Worm (Caenorhabditis elegans) whole organism, L4/young adult: ENCODE measurements around the gene nhr-225.
A peak's percentile ranks its signal among the peaks of the same experiment; 100 is the strongest.

Experiments used
- W03F9.2 ChIP-seq: fragments of 150-350 bp; optimal IDR thresholded peaks from 2 replicates; lab custom pipeline; 2014; ENCODE audit warnings: missing biosample characterization, missing genetic modification characterization
- dao-5 ChIP-seq: sonication (generic microtip); optimal IDR thresholded peaks from 2 replicates; lab custom pipeline; 2016; ENCODE audit warnings: missing genotype, missing genetic modification characterization, moderate library complexity, missing compliant biosample characterization
- him-1 ChIP-seq: sonication (generic microtip); optimal IDR thresholded peaks from 2 replicates; lab custom pipeline; 2016; ENCODE audit warnings: missing genotype, missing genetic modification reagents, missing genetic modification characterization, missing compliant biosample characterization

nhr-225 gene

DNA sequence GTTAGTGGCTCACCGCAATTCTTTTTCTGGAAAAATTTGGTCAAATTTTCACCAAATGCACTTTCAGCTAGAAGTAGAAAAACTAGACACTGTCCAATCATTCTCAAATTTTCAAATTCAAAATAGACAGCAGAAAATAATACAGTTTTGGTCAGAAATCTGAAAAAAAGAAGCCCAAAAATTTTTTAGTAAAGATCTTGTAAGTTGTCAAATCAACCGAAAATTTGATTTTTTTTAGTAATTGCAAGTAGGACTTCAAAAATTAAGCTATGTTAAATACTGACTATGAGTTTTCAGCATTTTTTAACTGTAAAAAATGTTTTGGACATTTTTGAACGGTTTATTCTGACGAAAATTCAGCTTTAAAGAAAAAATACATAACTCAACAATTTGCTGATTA lies 10.6 kb upstream of the nhr-225 start, which contains the start of gene Y19D10B.8:
TSS of gene Y19D10B.8 (minus strand) at position 101 of the 400 bp plus-strand sequence.
- TF ChIP-seq him-1 (no peak), W03F9.2 (tag; lab: Kevin White, UChicago) (no peak), dao-5 (tag; lab: Kevin White, UChicago) (no peak)

DNA sequence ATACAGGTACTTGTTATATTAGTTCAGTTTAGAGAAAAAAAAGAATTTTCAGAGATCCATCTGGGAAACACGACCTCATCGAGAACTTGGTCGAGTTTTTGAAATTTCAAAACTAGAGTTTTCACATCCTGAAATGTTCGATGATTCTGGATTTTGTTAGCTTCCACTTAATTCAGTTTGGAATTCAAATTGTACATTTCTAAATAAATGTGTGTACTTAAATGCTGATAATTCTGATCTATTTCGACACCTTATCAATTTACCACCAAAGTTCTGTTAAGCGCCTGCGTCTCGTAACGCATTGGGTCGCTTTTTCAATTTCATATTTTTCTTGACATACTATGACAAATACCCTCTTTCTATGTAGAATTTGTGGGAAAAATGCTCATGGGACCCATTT lies 4.3 kb upstream of the nhr-225 start, which contains the start of gene nhr-226:
TSS of gene nhr-226 (plus strand) at position 301 of the 400 bp plus-strand sequence.
- TF ChIP-seq him-1 (no peak), W03F9.2 (tag; lab: Kevin White, UChicago) (no peak)

ce11 chrV:2292240-2292639 lies 2.0 kb upstream of the nhr-225 start, which contains the start of gene nhr-115:
TSS of gene nhr-115 (plus strand) at chrV:2292540.
- TF ChIP-seq W03F9.2 (tag; lab: Kevin White, UChicago) (no peak), dao-5 (tag; lab: Kevin White, UChicago) (no peak), him-1 (no peak)

DNA sequence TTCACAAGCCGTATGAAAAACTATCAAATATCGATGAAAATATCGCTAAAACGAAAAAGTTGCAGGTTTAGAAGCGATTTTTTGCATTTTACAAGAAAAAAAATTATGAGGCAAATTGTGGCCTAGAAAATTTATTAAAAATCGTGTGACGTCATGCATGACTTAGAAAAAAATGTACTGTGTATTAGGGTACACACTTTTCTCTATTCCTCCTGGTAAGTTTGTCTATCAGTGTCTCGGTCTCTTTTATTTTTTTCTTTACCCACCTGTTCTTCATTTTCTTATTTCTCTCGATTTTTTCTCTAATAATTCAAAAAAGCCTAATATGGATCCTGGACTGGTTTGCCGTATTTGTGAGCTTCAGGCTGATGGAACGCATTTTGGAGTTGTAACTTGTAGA lies 5.2 kb downstream of the nhr-225 start, which contains the start of gene nhr-227:
TSS of gene nhr-227 (plus strand) at position 326 of the 400 bp plus-strand sequence.
- TF ChIP-seq W03F9.2 (tag; lab: Kevin White, UChicago) (no peak), him-1 (no peak), dao-5 (tag; lab: Kevin White, UChicago) (no peak)

DNA sequence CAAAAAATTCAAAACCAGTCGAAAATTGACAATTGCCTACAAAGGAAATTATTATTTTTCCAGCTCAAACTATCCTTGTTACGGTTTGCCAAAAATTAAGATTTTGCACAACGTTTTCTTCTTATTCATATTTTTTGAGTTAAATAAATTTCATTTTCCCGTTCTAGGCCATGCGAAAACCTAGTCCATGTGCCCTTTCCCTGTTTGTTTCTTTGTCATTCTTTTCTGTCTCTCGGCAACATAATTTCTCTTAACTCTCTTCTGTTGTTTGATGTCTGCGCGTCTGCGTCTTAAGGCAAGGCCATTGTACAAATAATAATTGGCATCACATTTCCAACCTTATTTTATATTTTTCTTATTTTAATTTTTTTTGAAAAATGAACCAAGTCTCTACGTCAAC lies 8.8 kb downstream of the nhr-225 start, which contains the start of gene nhr-228:
TSS of gene nhr-228 (plus strand) at position 261 of the 400 bp plus-strand sequence.
- no peak for TF ChIP-seq him-1
- peak; percentile 17 for TF ChIP-seq W03F9.2 (tag; lab: Kevin White, UChicago)

DNA sequence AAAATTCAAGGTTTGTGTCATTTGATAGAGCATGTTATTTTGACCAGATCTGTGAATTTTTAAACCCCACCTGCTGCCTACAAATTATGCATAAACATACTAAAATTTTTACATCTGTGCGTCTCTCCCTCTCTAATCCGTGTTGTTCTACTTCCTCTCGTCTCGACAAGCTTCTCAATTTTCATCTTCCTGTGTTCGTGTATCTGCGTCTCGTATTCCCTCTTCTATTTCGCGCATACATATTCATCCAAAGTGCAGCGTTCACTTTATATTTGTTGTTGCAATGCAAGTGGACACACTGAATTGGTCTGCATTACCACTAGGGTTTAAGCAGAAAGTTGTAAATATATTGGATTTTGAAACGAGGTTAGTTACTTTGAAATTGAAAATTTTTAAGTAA lies 11.7 kb downstream of the nhr-225 start, which contains the start of gene fbxa-137:
TSS of gene fbxa-137 (plus strand) at position 274 of the 400 bp plus-strand sequence.
- TF ChIP-seq W03F9.2 (tag; lab: Kevin White, UChicago) (no peak), him-1 (no peak), dao-5 (tag; lab: Kevin White, UChicago) (no peak)

ce11 chrV:2278052-2278451 lies 12.2 kb downstream of the nhr-225 start, which contains the start of gene nhr-59:
TSS of gene nhr-59 (minus strand) at chrV:2278265.
- no peak for TF ChIP-seq dao-5 (tag; lab: Kevin White, UChicago)
- no peak for TF ChIP-seq W03F9.2 (tag; lab: Kevin White, UChicago)
- no peak for TF ChIP-seq him-1

DNA sequence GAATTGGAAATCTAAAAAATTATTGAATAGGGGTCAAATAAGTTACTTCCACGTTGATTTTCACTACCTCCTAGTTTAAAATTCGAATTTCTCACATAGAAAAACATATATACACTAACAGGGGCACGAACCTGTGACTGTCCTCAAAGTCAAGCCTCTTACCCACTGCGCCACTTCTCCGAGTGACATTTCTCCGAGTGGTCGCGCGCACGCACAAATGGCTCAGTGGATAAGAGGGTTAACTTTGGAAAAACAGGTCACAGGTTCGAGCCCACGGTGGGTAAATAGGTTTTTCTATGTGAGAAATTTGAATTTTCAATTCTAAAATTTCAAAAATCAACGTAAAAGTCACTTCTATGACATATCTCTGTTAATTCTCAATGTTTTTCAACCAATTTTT lies 13.0 kb downstream of the nhr-225 start:
- TF ChIP-seq him-1: no peak
- TF ChIP-seq dao-5 (tag; lab: Kevin White, UChicago): no peak
- no peak for TF ChIP-seq W03F9.2 (tag; lab: Kevin White, UChicago)

DNA sequence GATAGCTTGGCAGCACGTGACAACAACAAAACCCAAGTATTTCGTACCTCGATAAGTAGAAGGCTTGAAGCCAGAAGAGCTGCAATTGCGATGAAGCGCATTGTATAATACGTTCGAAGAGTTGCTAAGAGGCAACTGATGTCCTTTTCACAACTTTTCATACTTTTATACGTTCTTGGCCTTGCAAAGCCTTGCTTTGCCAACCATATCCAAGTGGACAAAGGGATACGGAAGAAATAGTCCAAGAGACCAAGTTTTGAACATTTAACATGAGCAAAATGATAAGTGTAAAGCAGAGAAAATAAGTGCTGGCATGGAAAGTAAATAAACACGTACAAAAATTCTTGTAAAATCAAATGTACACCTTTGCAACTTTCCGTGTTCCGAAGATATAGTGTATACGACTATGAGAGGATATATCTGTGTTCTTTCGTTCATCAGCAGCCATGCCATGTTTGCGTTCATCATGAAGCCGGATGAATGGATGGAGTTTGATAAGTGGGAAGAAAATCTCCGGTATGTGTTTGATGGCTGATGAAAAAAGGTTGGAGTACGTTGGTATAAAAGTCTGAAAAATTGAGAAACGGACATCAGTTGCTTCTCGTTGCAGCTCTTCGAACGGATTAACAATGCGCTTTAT lies 15.9 kb downstream of the nhr-225 start, which contains the start of the genes Y5H2A.4 and abu-4:
TSS of gene Y5H2A.4 (minus strand) at position 101 of the 640 bp plus-strand sequence.
TSS of gene abu-4 (plus strand) at position 590 of the 640 bp plus-strand sequence.
- TF ChIP-seq dao-5 (tag; lab: Kevin White, UChicago) (no peak), W03F9.2 (tag; lab: Kevin White, UChicago) (no peak), him-1 (no peak)

DNA sequence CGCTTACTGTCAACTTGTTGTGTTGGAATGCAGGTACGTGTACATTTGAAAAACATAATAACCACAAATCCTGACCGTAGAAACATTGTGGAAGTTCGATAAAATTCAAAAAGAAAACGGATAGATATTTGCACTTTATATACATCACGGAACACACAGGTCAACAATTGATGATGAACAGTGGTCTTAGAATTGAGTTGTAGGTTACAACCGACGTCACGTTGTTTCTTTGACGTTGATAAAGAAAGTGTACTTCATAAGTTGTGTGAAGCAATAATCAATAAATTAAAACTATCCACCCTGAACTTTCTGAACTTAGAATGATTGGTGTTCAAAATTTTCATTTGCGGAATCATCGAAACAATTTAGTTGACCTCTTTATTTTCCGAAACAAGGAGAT lies 18.5 kb downstream of the nhr-225 start, which contains the start of gene Y5H2A.1:
TSS of gene Y5H2A.1 (minus strand) at position 101 of the 400 bp plus-strand sequence.
- TF ChIP-seq him-1 (no peak), dao-5 (tag; lab: Kevin White, UChicago) (no peak)

ce11 chrV:2266958-2267357 lies 23.3 kb downstream of the nhr-225 start, which contains the start of gene nhr-275:
TSS of gene nhr-275 (minus strand) at chrV:2267058.
- no peak for TF ChIP-seq dao-5 (tag; lab: Kevin White, UChicago)
- no peak for TF ChIP-seq him-1
- no peak for TF ChIP-seq W03F9.2 (tag; lab: Kevin White, UChicago)

ce11 chrV:2264925-2265324 lies 25.3 kb downstream of the nhr-225 start:
- TF ChIP-seq him-1 (no peak), W03F9.2 (tag; lab: Kevin White, UChicago) (no peak), dao-5 (tag; lab: Kevin White, UChicago) (no peak)

DNA sequence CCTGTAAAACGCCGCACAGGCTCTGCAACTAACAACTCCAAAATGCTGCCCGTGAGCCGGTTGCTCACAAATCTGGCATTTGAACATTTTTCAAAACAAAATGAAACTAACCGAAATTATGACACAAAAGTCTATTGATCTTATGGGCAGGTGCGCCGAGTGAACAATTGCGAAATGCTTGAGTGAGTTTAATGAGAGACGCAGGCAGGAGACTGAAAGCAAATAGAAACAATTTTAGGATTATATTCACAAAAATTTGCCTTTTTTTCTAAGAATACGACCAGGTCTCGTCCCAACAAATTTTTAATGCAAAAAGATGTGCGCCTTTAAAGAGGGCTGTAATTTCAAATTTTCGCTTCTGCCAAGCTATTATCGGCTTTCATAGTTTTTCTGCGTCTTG lies 25.8 kb downstream of the nhr-225 start, which contains the start of gene nhr-183:
TSS of gene nhr-183 (minus strand) at position 180 of the 400 bp plus-strand sequence.
- TF ChIP-seq him-1 (no peak), W03F9.2 (tag; lab: Kevin White, UChicago) (no peak), dao-5 (tag; lab: Kevin White, UChicago) (no peak)

DNA sequence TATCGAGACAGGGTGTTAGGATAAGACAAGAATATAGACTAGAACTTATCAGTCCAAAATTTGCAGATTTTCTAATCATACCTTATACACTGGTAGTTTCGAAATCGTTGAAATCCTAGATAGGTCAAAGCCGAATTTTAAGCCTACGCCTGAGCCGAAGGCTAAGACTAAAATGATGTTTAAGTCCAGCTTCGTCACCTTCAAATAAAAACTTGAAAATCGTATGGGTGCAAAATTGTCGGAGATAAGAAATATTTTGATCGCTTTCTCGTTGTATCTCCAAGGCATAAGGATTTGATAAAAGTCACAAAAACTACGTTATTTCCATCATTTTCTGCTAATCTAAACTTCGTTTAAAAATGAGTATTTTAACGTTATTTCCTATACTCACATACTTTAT lies 29.6 kb downstream of the nhr-225 start, which contains the start of gene F41B5.12:
TSS of gene F41B5.12 (plus strand) at position 301 of the 400 bp plus-strand sequence.
- TF ChIP-seq him-1 (no peak), W03F9.2 (tag; lab: Kevin White, UChicago) (no peak), dao-5 (tag; lab: Kevin White, UChicago) (no peak)
